Worm (Caenorhabditis elegans): Measurements from ENCODE around the gene ZK418.7.
A peak's percentile ranks its signal among the peaks of the same experiment; 100 is the strongest.

The ZK418.7 gene

DNA sequence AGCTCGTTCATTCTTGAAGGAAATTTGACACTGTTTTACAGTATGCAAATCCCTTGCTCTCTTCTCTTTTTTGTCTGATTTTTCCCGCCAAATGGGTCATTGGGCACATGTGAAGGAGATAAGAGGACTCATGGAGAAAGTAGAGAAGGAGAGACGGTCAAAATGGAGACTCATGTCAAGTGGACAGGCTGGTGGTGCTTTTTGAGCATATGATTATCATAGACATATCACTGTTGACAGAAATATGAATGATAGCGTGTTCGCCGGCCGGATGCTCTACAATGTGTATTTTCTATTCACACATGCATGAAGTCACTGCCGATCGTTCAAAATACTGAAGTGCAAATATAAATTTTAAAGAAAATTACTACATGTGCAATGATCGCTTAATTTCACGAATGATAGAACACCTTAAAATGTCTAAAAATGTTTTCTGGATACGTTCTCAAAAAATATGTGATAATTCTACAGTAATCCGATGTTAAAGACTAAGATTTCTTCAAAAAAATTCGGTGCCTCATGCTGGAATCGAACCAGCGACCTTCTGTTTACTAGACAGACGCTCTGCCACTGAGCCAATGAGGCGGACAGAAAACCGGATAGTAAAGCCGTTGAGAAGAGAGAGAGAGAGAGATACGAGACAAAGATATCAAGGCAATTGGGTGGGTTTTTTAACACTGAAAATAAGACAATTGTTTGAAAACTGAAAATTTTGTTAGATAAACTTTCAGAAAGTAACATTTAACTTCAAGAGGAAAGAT is 50.4 kb downstream of the ZK418.7 start (continued):
- no peak for TF ChIP-seq hsf-1 (GFP tag; IDR thresholded peaks at IDR 0.05)
- peak; percentile 83 for TF ChIP-seq B0261.1 (tag; optimal IDR thresholded peaks at IDR 0.05)
- peak; percentile 12 for TF ChIP-seq mes-4 (tag; optimal IDR thresholded peaks at IDR 0.05)
- TF ChIP-seq T26A5.8 (tag; optimal IDR thresholded peaks at IDR 0.05), result no peak
- peak; percentile 92 for TF ChIP-seq snpc-1.1 (tag; optimal IDR thresholded peaks at IDR 0.05; ENCODE audit: insufficient read depth)
- no peak for TF ChIP-seq sptf-2 (GFP tag; optimal IDR thresholded peaks at IDR 0.05)
- peak; percentile 45 for TF ChIP-seq nhr-90 (tag; optimal IDR thresholded peaks at IDR 0.05)
- TF ChIP-seq rec-8 (tag; optimal IDR thresholded peaks at IDR 0.05), result peak; percentile 8 to 19
- TF ChIP-seq unc-130 (GFP tag; optimal IDR thresholded peaks at IDR 0.05), result no peak
- TF ChIP-seq Y67H2A.10 (GFP tag; conservative IDR thresholded peaks at IDR 0.05), result no peak
- TF ChIP-seq somi-1 (GFP tag; optimal IDR thresholded peaks at IDR 0.05), result no peak
- TF ChIP-seq let-526 (GFP tag; IDR thresholded peaks at IDR 0.05), result peak; percentile 45; the same call in 1 of the 2 replicates
- no peak for TF ChIP-seq F10E7.11 (tag; optimal IDR thresholded peaks at IDR 0.05)
- TF ChIP-seq ceh-40 (GFP tag; IDR thresholded peaks at IDR 0.05), result no peak
- TF ChIP-seq attf-3 (GFP tag; conservative IDR thresholded peaks at IDR 0.05), result 0 out of 2 replicates have a peak, but pooled peaks have one; percentile 35
- TF ChIP-seq ztf-26 (tag; optimal IDR thresholded peaks at IDR 0.05), result no peak
- peak; percentile 27 for TF ChIP-seq zim-3 (tag; optimal IDR thresholded peaks at IDR 0.05)
- peak; percentile 10 for TF ChIP-seq tlf-1 (GFP tag; optimal IDR thresholded peaks at IDR 0.05)
- TF ChIP-seq bed-2 (GFP tag; IDR thresholded peaks at IDR 0.05), result no peak
- TF ChIP-seq snpc-1.3 (tag; optimal IDR thresholded peaks at IDR 0.05; ENCODE audit: insufficient read depth), result peak; percentile 14
- 0 out of 2 replicates have a peak, but pooled peaks have one; percentile 17 for TF ChIP-seq dox-1 (GFP tag; IDR thresholded peaks at IDR 0.05)
- no peak for TF ChIP-seq mxl-1 (tag; optimal IDR thresholded peaks at IDR 0.05)
- no peak for TF ChIP-seq lsy-27 (tag; optimal IDR thresholded peaks at IDR 0.05; ENCODE audit: borderline replicate concordance, insufficient read depth)
- TF ChIP-seq hmg-1.2 (GFP tag; IDR thresholded peaks at IDR 0.05), result peak; percentile 43
- peak; percentile 19 for TF ChIP-seq F23B12.7 (tag; optimal IDR thresholded peaks at IDR 0.05; ENCODE audit: insufficient read depth)
- TF ChIP-seq gei-17 (GFP tag; optimal IDR thresholded peaks at IDR 0.05), result no peak
- TF ChIP-seq ztf-22 (GFP tag; optimal IDR thresholded peaks at IDR 0.05), result no peak
- TF ChIP-seq lin-54 (GFP tag; optimal IDR thresholded peaks at IDR 0.05), result peak; percentile 26
- no peak for TF ChIP-seq Y53F4B.3 (GFP tag; IDR thresholded peaks at IDR 0.05)
- TF ChIP-seq Y53G8AR.9 (GFP tag; conservative IDR thresholded peaks at IDR 0.05), result no peak
- TF ChIP-seq snpc-3.4 (tag; optimal IDR thresholded peaks at IDR 0.05), result peak; percentile 89
- no peak for TF ChIP-seq repo-1 (tag; optimal IDR thresholded peaks at IDR 0.05)
- TF ChIP-seq nhr-179 (tag; optimal IDR thresholded peaks at IDR 0.05), result no peak
- no peak for TF ChIP-seq ZK185.1 (tag; optimal IDR thresholded peaks at IDR 0.05; ENCODE audit: poor library complexity, severe bottlenecking)
- TF ChIP-seq lag-1 (GFP tag; IDR thresholded peaks at IDR 0.05), result no peak
- peak; percentile 58; the same call in 1 of the 2 replicates for TF ChIP-seq nfyb-1 (GFP tag; IDR thresholded peaks at IDR 0.05)
- no peak for TF ChIP-seq cebp-1 (GFP tag; IDR thresholded peaks at IDR 0.05)
- TF ChIP-seq cebp-1 (tag; optimal IDR thresholded peaks at IDR 0.05), result peak; percentile 12
- peak; percentile 11 for TF ChIP-seq fkh-3 (tag; optimal IDR thresholded peaks at IDR 0.05)
- no peak for TF ChIP-seq F57A8.1 (GFP tag; optimal IDR thresholded peaks at IDR 0.05)
- no peak for TF ChIP-seq F37B4.10 (GFP tag; IDR thresholded peaks at IDR 0.05)
- no peak for TF ChIP-seq Y95B8A.8 (GFP tag; IDR thresholded peaks at IDR 0.05)
- peak; percentile 81 for TF ChIP-seq nhr-80 (tag; optimal IDR thresholded peaks at IDR 0.05)
- 0 out of 2 replicates have a peak, but pooled peaks have one; percentile 19 for TF ChIP-seq madf-6 (GFP tag; IDR thresholded peaks at IDR 0.05)
